Worm (Caenorhabditis elegans) whole organism, L2 larva: ENCODE results near the gene C34B4.4.
A peak's percentile ranks its signal among the peaks of the same experiment; 100 is the strongest.

Experiments
- C34F6.9 ChIP-seq: fragments of 150-350 bp; optimal IDR thresholded peaks from 2 replicates; lab custom pipeline; 2014; ENCODE audit warnings: missing biosample characterization, missing genetic modification characterization
- F13H6.1 ChIP-seq: sonication (generic microtip); optimal IDR thresholded peaks from 2 replicates; lab custom pipeline; 2016; ENCODE audit warnings: missing genetic modification characterization, missing compliant biosample characterization
- R02D3.7 ChIP-seq: fragments of 150-350 bp; optimal IDR thresholded peaks from 2 replicates; lab custom pipeline; 2014; ENCODE audit warnings: missing biosample characterization, missing genetic modification characterization
- Y55F3AM.14 ChIP-seq: fragments of 200-800 bp; sonication (Bioruptor generic); optimal IDR thresholded peaks from 2 replicates; lab custom pipeline; 2018; ENCODE audit warnings: mild to moderate bottlenecking, missing genetic modification characterization, missing compliant biosample characterization
- alr-1 ChIP-seq: fragments of 150-350 bp; optimal IDR thresholded peaks from 2 replicates; lab custom pipeline; 2014; ENCODE audit warnings: missing biosample characterization, missing genetic modification characterization
- ama-1 ChIP-seq: fragments of 150-350 bp; optimal IDR thresholded peaks from 2 replicates; lab custom pipeline; 2018; ENCODE audit warnings: inconsistent platforms
- blmp-1 ChIP-seq: sonication (generic microtip); optimal IDR thresholded peaks from 2 replicates; lab custom pipeline; 2017; ENCODE audit warnings: missing genetic modification characterization, mild to moderate bottlenecking, missing compliant biosample characterization, antibody characterized with exemption, moderate library complexity; ENCODE audit not compliant: insufficient read depth
- ceh-16 ChIP-seq: fragments of 150-350 bp; optimal IDR thresholded peaks from 2 replicates; lab custom pipeline; 2014; ENCODE audit warnings: missing biosample characterization, missing genetic modification characterization
- ceh-82 ChIP-seq: fragments of 150-350 bp; optimal IDR thresholded peaks from 2 replicates; lab custom pipeline; 2014; ENCODE audit warnings: missing biosample characterization, missing genetic modification characterization
- crh-2 ChIP-seq: sonication (generic microtip); optimal IDR thresholded peaks from 2 replicates; lab custom pipeline; 2017; ENCODE audit warnings: missing biosample characterization, missing genetic modification characterization
- dmd-4 ChIP-seq: sonication (generic microtip); optimal IDR thresholded peaks from 2 replicates; lab custom pipeline; 2017; ENCODE audit warnings: missing biosample characterization, missing genetic modification characterization
- elt-1 ChIP-seq: fragments of 150-350 bp; optimal IDR thresholded peaks from 2 replicates; lab custom pipeline; 2014; ENCODE audit warnings: missing biosample characterization, missing genetic modification characterization
- elt-3 ChIP-seq: sonication (generic microtip); optimal IDR thresholded peaks from 2 replicates; lab custom pipeline; 2017; ENCODE audit warnings: missing biosample characterization, missing genetic modification characterization
- fos-1 ChIP-seq: fragments of 150-350 bp; optimal IDR thresholded peaks from 2 replicates; lab custom pipeline; 2014; ENCODE audit warnings: missing biosample characterization, missing genetic modification characterization
- gmeb-1 ChIP-seq: fragments of 150-350 bp; optimal IDR thresholded peaks from 2 replicates; lab custom pipeline; 2014; ENCODE audit warnings: missing biosample characterization, missing genetic modification characterization
- lin-11 ChIP-seq: fragments of 150-350 bp; sonication (generic microtip); optimal IDR thresholded peaks from 2 replicates; lab custom pipeline; 2014; ENCODE audit warnings: missing biosample characterization, missing genetic modification characterization, inconsistent platforms, mixed read lengths
- lin-13 ChIP-seq: fragments of 150-350 bp; optimal IDR thresholded peaks from 2 replicates; lab custom pipeline; 2014; ENCODE audit warnings: missing biosample characterization, missing genetic modification reagents, missing genetic modification characterization
- lsy-2 ChIP-seq, 2 experiments: fragments of 150-350 bp in 1 of 2; sonication (generic microtip) in 1 of 2; optimal IDR thresholded peaks; 2 replicates each; lab custom pipeline; 2014 to 2017; ENCODE audit warnings: missing biosample characterization in 2 of 2, missing genetic modification characterization in 2 of 2
- mab-5 ChIP-seq: fragments of 150-350 bp; optimal IDR thresholded peaks from 2 replicates; lab custom pipeline; 2014; ENCODE audit warnings: missing biosample characterization, missing genetic modification characterization
- mbf-1 ChIP-seq: sonication (generic microtip); optimal IDR thresholded peaks from 2 replicates; lab custom pipeline; 2017; ENCODE audit warnings: missing biosample characterization, missing genetic modification characterization
- mdl-1 ChIP-seq, 2 experiments: fragments of 150-350 bp in 1 of 2; sonication (generic microtip) in 1 of 2; optimal IDR thresholded peaks; 2 replicates each; lab custom pipeline; 2017; ENCODE audit warnings: missing biosample characterization in 2 of 2, missing genetic modification characterization in 2 of 2
- nhr-10 ChIP-seq: sonication (generic microtip); optimal IDR thresholded peaks from 2 replicates; lab custom pipeline; 2017; ENCODE audit warnings: missing biosample characterization, missing genetic modification characterization
- nhr-11 ChIP-seq: fragments of 150-350 bp; optimal IDR thresholded peaks from 2 replicates; lab custom pipeline; 2014; ENCODE audit warnings: missing biosample characterization, missing genetic modification characterization
- nhr-129 ChIP-seq: fragments of 150-350 bp; optimal IDR thresholded peaks from 2 replicates; lab custom pipeline; 2014; ENCODE audit warnings: missing biosample characterization, missing genetic modification characterization
- nhr-21 ChIP-seq: fragments of 150-350 bp; optimal IDR thresholded peaks from 2 replicates; lab custom pipeline; 2014; ENCODE audit warnings: missing biosample characterization, missing genetic modification characterization
- nhr-23 ChIP-seq: fragments of 150-350 bp; optimal IDR thresholded peaks from 2 replicates; lab custom pipeline; 2014; ENCODE audit warnings: missing biosample characterization, missing genetic modification reagents, missing genetic modification characterization
- nhr-237 ChIP-seq: fragments of 150-350 bp; optimal IDR thresholded peaks from 2 replicates; lab custom pipeline; 2014; ENCODE audit warnings: missing biosample characterization, missing genetic modification characterization
- nhr-25 ChIP-seq: fragments of 150-350 bp; sonication (generic microtip); optimal IDR thresholded peaks from 3 replicates; lab custom pipeline; 2014; ENCODE audit warnings: missing biosample characterization, missing genetic modification characterization
- nhr-6 ChIP-seq: fragments of 150-350 bp; optimal IDR thresholded peaks from 2 replicates; lab custom pipeline; 2014; ENCODE audit warnings: missing biosample characterization, missing genetic modification characterization
- peb-1 ChIP-seq: fragments of 150-350 bp; optimal IDR thresholded peaks from 2 replicates; lab custom pipeline; 2014; ENCODE audit warnings: missing biosample characterization, missing genetic modification characterization
- sem-4 ChIP-seq: fragments of 150-350 bp; optimal IDR thresholded peaks from 2 replicates; lab custom pipeline; 2014; ENCODE audit warnings: missing biosample characterization, missing genetic modification reagents, missing genetic modification characterization
- skn-1 ChIP-seq: sonication (generic microtip); optimal IDR thresholded peaks from 2 replicates; lab custom pipeline; 2017; ENCODE audit warnings: missing biosample characterization, missing genetic modification characterization
- sma-3 ChIP-seq: sonication (generic microtip); optimal IDR thresholded peaks from 2 replicates; lab custom pipeline; 2016; ENCODE audit warnings: missing genetic modification reagents, missing genetic modification characterization, missing compliant biosample characterization
- sma-9 ChIP-seq, 2 experiments: fragments of 150-350 bp in 1 of 2; sonication (generic microtip) in 1 of 2; optimal IDR thresholded peaks; 2 replicates each; lab custom pipeline; 2014 to 2016; ENCODE audit warnings: missing genetic modification characterization in 2 of 2, mild to moderate bottlenecking in 1 of 2, missing biosample characterization in 1 of 2, missing compliant biosample characterization in 1 of 2, missing genetic modification reagents in 1 of 2, moderate library complexity in 1 of 2
- snpc-4 ChIP-seq: fragments of 150-350 bp; optimal IDR thresholded peaks from 2 replicates; lab custom pipeline; 2014; ENCODE audit warnings: missing biosample characterization, missing genetic modification characterization
- unc-55 ChIP-seq: fragments of 150-350 bp; sonication (generic microtip); optimal IDR thresholded peaks from 3 replicates; lab custom pipeline; 2014; ENCODE audit warnings: missing biosample characterization, missing genetic modification reagents, missing genetic modification characterization
- unc-62 ChIP-seq: fragments of 150-350 bp; optimal IDR thresholded peaks from 2 replicates; lab custom pipeline; 2014; ENCODE audit warnings: missing biosample characterization, missing genetic modification reagents, missing genetic modification characterization
- zag-1 ChIP-seq: fragments of 150-350 bp; optimal IDR thresholded peaks from 2 replicates; lab custom pipeline; 2014; ENCODE audit warnings: missing biosample characterization, missing genetic modification characterization
- ztf-1 ChIP-seq: fragments of 200-800 bp; sonication (Bioruptor generic); conservative IDR thresholded peaks from 2 replicates; pipeline ENCODE4 v1.3.6; 2022; ENCODE audit warnings: missing genetic modification characterization, missing compliant biosample characterization
- ztf-11 ChIP-seq: sonication (generic microtip); optimal IDR thresholded peaks from 2 replicates; lab custom pipeline; 2017; ENCODE audit warnings: missing biosample characterization, missing genetic modification characterization
- ztf-4 ChIP-seq: fragments of 150-350 bp; optimal IDR thresholded peaks from 2 replicates; lab custom pipeline; 2014; ENCODE audit warnings: missing biosample characterization, missing genetic modification characterization

C34B4.4 gene

DNA sequence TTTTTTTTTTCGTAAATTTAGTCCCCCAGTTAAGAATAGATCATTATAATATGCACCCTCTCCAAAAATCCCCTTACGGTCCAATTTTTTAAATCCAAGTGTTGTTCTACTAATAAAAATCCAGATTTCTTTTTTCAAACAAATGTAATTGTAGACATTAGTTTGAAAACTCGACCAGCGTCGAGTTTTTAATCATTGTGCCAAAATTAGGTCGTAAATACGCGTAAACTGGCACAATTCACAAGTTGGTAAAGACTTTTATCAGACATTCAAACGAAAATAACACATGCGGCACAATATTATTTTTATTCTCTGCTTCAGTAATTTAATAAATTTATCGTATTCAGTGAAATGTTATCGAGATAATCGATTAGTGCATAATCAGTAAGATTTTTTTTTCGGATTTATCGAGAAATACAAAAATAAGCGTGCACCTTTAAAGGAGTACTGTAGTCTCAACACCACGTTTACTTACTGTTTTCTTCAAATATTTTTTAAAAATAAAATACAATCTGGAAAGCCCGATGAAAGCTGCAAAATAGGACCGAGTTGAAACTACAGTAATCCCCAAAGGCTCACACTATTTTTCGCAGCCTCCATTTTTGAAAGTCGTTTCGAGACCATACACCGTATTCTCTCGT lies at the start of gene C34B4.4:
C34B4.4 (plus strand) TSS at position 276 of the 641 bp plus-strand sequence.
- TF ChIP-seq nhr-10 (no peak), sma-9 (GFP tag; optimal IDR thresholded peaks at IDR 0.05; lab: Kevin White, UChicago) (peak; percentile 29), sma-9 (tag; optimal IDR thresholded peaks at IDR 0.05; lab: Kevin White, UChicago) (no peak), peb-1 (tag; lab: Kevin White, UChicago) (no peak), crh-2 (no peak), lin-13 (peak; percentile 9), nhr-25 (peak; percentile 23), elt-1 (tag; lab: Kevin White, UChicago) (no peak), R02D3.7 (tag; lab: Kevin White, UChicago) (no peak), unc-55 (GFP tag; lab: Kevin White, UChicago) (no peak), Y55F3AM.14 (peak; percentile 31), lsy-2 (tag; optimal IDR thresholded peaks at IDR 0.05; lab: Kevin White, UChicago) (peak in 1 of 2 experiments; percentile 6)

- TF ChIP-seq mdl-1 (tag; optimal IDR thresholded peaks at IDR 0.05; lab: Kevin White, UChicago) (peak in 1 of 2 experiments; percentile 14), mbf-1 (tag; lab: Kevin White, UChicago) (no peak), F13H6.1 (peak; percentile 83), fos-1 (peak; percentile 71), sem-4 (tag; lab: Kevin White, UChicago) (peak; percentile 83), gmeb-1 (tag; lab: Kevin White, UChicago) (peak; percentile 83), nhr-25 (peak; percentile 88), C34F6.9 (tag; lab: Kevin White, UChicago) (peak; percentile 71), skn-1 (tag; lab: Kevin White, UChicago) (no peak), mab-5 (tag; lab: Kevin White, UChicago) (peak; percentile 78), sma-3 (GFP tag; lab: Kevin White, UChicago) (peak; percentile 87), lsy-2 (tag; optimal IDR thresholded peaks at IDR 0.05; lab: Kevin White, UChicago) (peak; percentile 69 to 89), nhr-11 (tag; lab: Kevin White, UChicago) (no peak), unc-55 (GFP tag; lab: Kevin White, UChicago) (peak; percentile 74), ztf-4 (tag; lab: Kevin White, UChicago) (peak; percentile 31), elt-3 (tag; lab: Kevin White, UChicago) (no peak), R02D3.7 (tag; lab: Kevin White, UChicago) (no peak), nhr-21 (tag; lab: Kevin White, UChicago) (peak; percentile 80), snpc-4 (tag; lab: Kevin White, UChicago) (peak; percentile 17), dmd-4 (tag; lab: Kevin White, UChicago) (peak; percentile 3), crh-2 (peak; percentile 86), nhr-10 (no peak), lin-13 (peak; percentile 85), blmp-1 (tag; lab: Kevin White, UChicago) (peak; percentile 59), elt-1 (tag; lab: Kevin White, UChicago) (no peak), sma-9 (GFP tag; optimal IDR thresholded peaks at IDR 0.05; lab: Kevin White, UChicago) (peak; percentile 92), sma-9 (tag; optimal IDR thresholded peaks at IDR 0.05; lab: Kevin White, UChicago) (no peak), nhr-129 (peak; percentile 81)
- TF ChIP-seq, all 48 proteins: peak for 20
Observed at ce11 chrV:13041666-13042065, 48.5 kb upstream of the C34B4.4 start, which contains the start of gene scyl-1. scyl-1 (minus strand) TSS chrV:13041721.

- TF ChIP-seq alr-1 (tag; lab: Kevin White, UChicago) (no peak), snpc-4 (tag; lab: Kevin White, UChicago) (no peak), lin-13 (no peak), fos-1 (peak; percentile 36), F13H6.1 (peak; percentile 17), mdl-1 (tag; optimal IDR thresholded peaks at IDR 0.05; lab: Kevin White, UChicago) (no peak), R02D3.7 (tag; lab: Kevin White, UChicago) (no peak), nhr-6 (tag; lab: Kevin White, UChicago) (no peak), elt-1 (tag; lab: Kevin White, UChicago) (no peak), nhr-23 (no peak), ceh-16 (tag; lab: Kevin White, UChicago) (no peak), nhr-237 (tag; lab: Kevin White, UChicago) (no peak), sma-9 (GFP tag; optimal IDR thresholded peaks at IDR 0.05; lab: Kevin White, UChicago) (peak; percentile 88), sma-9 (tag; optimal IDR thresholded peaks at IDR 0.05; lab: Kevin White, UChicago) (no peak), sem-4 (tag; lab: Kevin White, UChicago) (no peak), sma-3 (GFP tag; lab: Kevin White, UChicago) (no peak), ceh-82 (tag; lab: Kevin White, UChicago) (no peak), gmeb-1 (tag; lab: Kevin White, UChicago) (no peak), nhr-25 (no peak), unc-62 (GFP tag; lab: Kevin White, UChicago) (no peak), ama-1 (no peak), ztf-1 (GFP tag; lab: Robert Waterston, UW) (no peak), ztf-11 (tag; lab: Kevin White, UChicago) (no peak), dmd-4 (tag; lab: Kevin White, UChicago) (no peak), crh-2 (peak; percentile 23), blmp-1 (tag; lab: Kevin White, UChicago) (no peak), lin-11 (tag; lab: Kevin White, UChicago) (no peak), peb-1 (tag; lab: Kevin White, UChicago) (no peak), Y55F3AM.14 (no peak), mbf-1 (tag; lab: Kevin White, UChicago) (no peak), mab-5 (tag; lab: Kevin White, UChicago) (no peak), nhr-11 (tag; lab: Kevin White, UChicago) (no peak), zag-1 (tag; lab: Kevin White, UChicago) (no peak), ztf-4 (tag; lab: Kevin White, UChicago) (no peak)
- TF ChIP-seq, all 48 proteins: peak for 4
Observed at ce11 chrV:13043195-13043762, 46.9 kb upstream of the C34B4.4 start, which contains the start of gene lap-2. lap-2 (plus strand) TSS chrV:13043712.
